Fruit fly (Drosophila melanogaster) whole organism, embryonic: ENCODE results near the gene Efr.

Source experiments
- Atf6 ChIP-seq: fragments of 200-800 bp; sonication (Bioruptor generic); IDR thresholded peaks from 2 replicates; pipeline ENCODE4 v1.3.6; 2022; ENCODE audit warnings: missing biosample characterization, missing genetic modification characterization
- BtbVII ChIP-seq: fragments of 200-800 bp; sonication (Bioruptor generic); optimal IDR thresholded peaks from 3 replicates; lab custom pipeline; 2017; ENCODE audit warnings: missing biosample characterization, mild to moderate bottlenecking, missing genetic modification characterization
- CG10565 ChIP-seq: fragments of 200-800 bp; sonication (Bioruptor generic); optimal IDR thresholded peaks from 3 replicates; lab custom pipeline; 2016; ENCODE audit warnings: missing biosample characterization, mild to moderate bottlenecking, missing genetic modification characterization
- CG15011 ChIP-seq: fragments of 200-800 bp; sonication (Bioruptor generic); optimal IDR thresholded peaks from 3 replicates; lab custom pipeline; 2018; ENCODE audit warnings: missing biosample characterization, mild to moderate bottlenecking, missing genetic modification characterization
- CG15696 ChIP-seq: fragments of 200-800 bp; sonication (Bioruptor generic); optimal IDR thresholded peaks from 2 replicates; lab custom pipeline; 2019; ENCODE audit warnings: missing biosample characterization, mild to moderate bottlenecking, missing genetic modification characterization, moderate library complexity
- CG1602 ChIP-seq: fragments of 200-800 bp; sonication (Bioruptor generic); optimal IDR thresholded peaks from 3 replicates; lab custom pipeline; 2016; ENCODE audit warnings: missing biosample characterization, missing genetic modification characterization
- CG17829 ChIP-seq: fragments of 200-800 bp; optimal IDR thresholded peaks from 2 replicates; lab custom pipeline; 2019; ENCODE audit warnings: missing biosample characterization, mild to moderate bottlenecking, missing genetic modification characterization, moderate library complexity
- CG18619 ChIP-seq: fragments of 200-800 bp; sonication (Bioruptor generic); optimal IDR thresholded peaks from 3 replicates; lab custom pipeline; 2017; ENCODE audit warnings: missing biosample characterization, mild to moderate bottlenecking, missing genetic modification characterization
- CG2889 ChIP-seq: fragments of 200-800 bp; sonication (Bioruptor generic); IDR thresholded peaks from 3 replicates; pipeline ENCODE4 v1.3.6; 2022; ENCODE audit warnings: missing biosample characterization, missing genetic modification characterization
- CG3065 ChIP-seq: fragments of 200-800 bp; sonication (Bioruptor generic); optimal IDR thresholded peaks from 2 replicates; lab custom pipeline; 2016; ENCODE audit warnings: missing biosample characterization, missing genetic modification characterization
- CG42726 ChIP-seq: fragments of 200-800 bp; sonication (Bioruptor generic); IDR thresholded peaks from 2 replicates; pipeline ENCODE4 v1.3.6; 2022; ENCODE audit warnings: missing biosample characterization, missing genetic modification characterization; ENCODE audit not compliant: partially characterized antibody
- CG5953 ChIP-seq: fragments of 200-800 bp; sonication (Bioruptor generic); IDR thresholded peaks from 2 replicates; pipeline ENCODE4 v1.3.6; 2022; ENCODE audit warnings: missing biosample characterization, missing genetic modification characterization
- CG6683 ChIP-seq: fragments of 200-800 bp; sonication (Bioruptor generic); optimal IDR thresholded peaks from 2 replicates; lab custom pipeline; 2017; ENCODE audit warnings: missing biosample characterization, mild to moderate bottlenecking, missing genetic modification characterization, missing genetic modification reagents
- CG7745 ChIP-seq: fragments of 200-800 bp; sonication (Bioruptor generic); optimal IDR thresholded peaks from 2 replicates; lab custom pipeline; 2018; ENCODE audit warnings: missing biosample characterization, mild to moderate bottlenecking, missing genetic modification characterization, moderate library complexity
- CG8924 ChIP-seq: fragments of 200-800 bp; optimal IDR thresholded peaks from 3 replicates; lab custom pipeline; 2019; ENCODE audit warnings: missing biosample characterization, mild to moderate bottlenecking, missing genetic modification characterization, moderate library complexity
- CG9215 ChIP-seq: fragments of 200-800 bp; sonication (Bioruptor generic); IDR thresholded peaks from 2 replicates; pipeline ENCODE4 v1.3.6; 2022; ENCODE audit warnings: missing biosample characterization, missing genetic modification characterization
- CrebB ChIP-seq: fragments of 200-800 bp; sonication (Bioruptor generic); optimal IDR thresholded peaks from 3 replicates; lab custom pipeline; 2018; ENCODE audit warnings: missing biosample characterization, mild to moderate bottlenecking, missing genetic modification characterization
- Deaf1 ChIP-seq: fragments of 200-800 bp; optimal IDR thresholded peaks from 3 replicates; lab custom pipeline; 2019; ENCODE audit warnings: missing biosample characterization, mild to moderate bottlenecking, missing genetic modification characterization, moderate library complexity
- Dip3 ChIP-seq: fragments of 200-800 bp; sonication (Bioruptor generic); optimal IDR thresholded peaks from 3 replicates; lab custom pipeline; 2016; ENCODE audit warnings: missing biosample characterization, missing genetic modification characterization
- E2f1 ChIP-seq: fragments of 200-800 bp; sonication (Bioruptor generic); IDR thresholded peaks from 2 replicates; pipeline ENCODE4 v1.3.6; 2022; ENCODE audit warnings: missing biosample characterization, missing genetic modification characterization
- Fer1 ChIP-seq: fragments of 200-800 bp; sonication (Bioruptor generic); optimal IDR thresholded peaks from 2 replicates; lab custom pipeline; 2017; ENCODE audit warnings: missing biosample characterization, mild to moderate bottlenecking, missing genetic modification characterization
- HmgD ChIP-seq: fragments of 200-800 bp; sonication (Bioruptor generic); optimal IDR thresholded peaks from 3 replicates; lab custom pipeline; 2016; ENCODE audit warnings: missing biosample characterization, missing genetic modification characterization
- HmgZ ChIP-seq: fragments of 200-800 bp; sonication (Bioruptor generic); optimal IDR thresholded peaks from 2 replicates; lab custom pipeline; 2018; ENCODE audit warnings: missing biosample characterization, mild to moderate bottlenecking, missing genetic modification characterization
- Spps ChIP-seq: fragments of 200-800 bp; sonication (Bioruptor generic); optimal IDR thresholded peaks from 2 replicates; lab custom pipeline; 2018; ENCODE audit warnings: missing biosample characterization, mild to moderate bottlenecking, missing genetic modification characterization
- Stat92E ChIP-seq, 3 experiments: fragments of >200 bp in 2 of 3; fragments of 200-800 bp in 1 of 3; sonication (Bioruptor generic) in 1 of 3; optimal IDR thresholded peaks; 2 replicates each; lab custom pipeline; 2017 to 2019; ENCODE audit warnings: missing biosample characterization in 3 of 3, missing genetic modification characterization in 3 of 3, mild to moderate bottlenecking in 1 of 3, moderate library complexity in 1 of 3
- amos ChIP-seq: fragments of 200-800 bp; sonication (Bioruptor generic); IDR thresholded peaks from 2 replicates; pipeline ENCODE4 v1.3.6; 2022; ENCODE audit warnings: missing biosample characterization, missing genetic modification characterization; ENCODE audit not compliant: partially characterized antibody
- ap ChIP-seq: fragments of 200-800 bp; sonication (Bioruptor generic); IDR thresholded peaks from 2 replicates; pipeline ENCODE4 v1.3.6; 2022; ENCODE audit warnings: missing biosample characterization, missing genetic modification characterization
- bowl ChIP-seq: fragments of 200-800 bp; sonication (Bioruptor generic); IDR thresholded peaks from 2 replicates; pipeline ENCODE4 v1.3.6; 2022; ENCODE audit warnings: missing biosample characterization, missing genetic modification characterization
- corto ChIP-seq: fragments of 200-800 bp; sonication (Bioruptor generic); optimal IDR thresholded peaks from 2 replicates; lab custom pipeline; 2016; ENCODE audit warnings: missing biosample characterization, mild to moderate bottlenecking, missing genetic modification characterization, moderate library complexity
- crp ChIP-seq, 2 experiments: fragments of 200-800 bp; sonication (Bioruptor generic); optimal IDR thresholded peaks; 2 replicates in 1 of 2; 3 replicates in 1 of 2; lab custom pipeline; 2017; ENCODE audit warnings: missing biosample characterization in 2 of 2, missing genetic modification characterization in 2 of 2, mild to moderate bottlenecking in 1 of 2, moderate library complexity in 1 of 2
- dimm ChIP-seq: fragments of 200-800 bp; sonication (Bioruptor generic); IDR thresholded peaks from 2 replicates; pipeline ENCODE4 v1.3.6; 2022; ENCODE audit warnings: missing biosample characterization, missing genetic modification characterization
- disco-r ChIP-seq: fragments of 200-800 bp; sonication (Bioruptor generic); optimal IDR thresholded peaks from 2 replicates; lab custom pipeline; 2016; ENCODE audit warnings: missing biosample characterization, missing genetic modification characterization
- dpn ChIP-seq, 2 experiments: fragments of 200-800 bp; sonication (Bioruptor generic); optimal IDR thresholded peaks; 3 replicates each; lab custom pipeline; 2016; ENCODE audit warnings: missing biosample characterization in 2 of 2, missing genetic modification characterization in 2 of 2
- emc ChIP-seq: fragments of 200-800 bp; sonication (Bioruptor generic); optimal IDR thresholded peaks from 2 replicates; lab custom pipeline; 2016; ENCODE audit warnings: missing biosample characterization, missing genetic modification characterization
- fd3F ChIP-seq: fragments of 200-800 bp; sonication (Bioruptor generic); optimal IDR thresholded peaks from 2 replicates; lab custom pipeline; 2018; ENCODE audit warnings: missing biosample characterization, mild to moderate bottlenecking, missing genetic modification characterization, moderate library complexity
- luna ChIP-seq: fragments of 200-800 bp; sonication (Bioruptor generic); optimal IDR thresholded peaks from 2 replicates; lab custom pipeline; 2016; ENCODE audit warnings: missing biosample characterization, missing genetic modification characterization
- mld ChIP-seq: fragments of 200-800 bp; sonication (Bioruptor generic); IDR thresholded peaks from 3 replicates; pipeline ENCODE4 v1.3.6; 2022; ENCODE audit warnings: missing biosample characterization, missing genetic modification characterization; ENCODE audit not compliant: partially characterized antibody
- nom ChIP-seq: fragments of 200-800 bp; sonication (Bioruptor generic); optimal IDR thresholded peaks from 2 replicates; lab custom pipeline; 2017; ENCODE audit warnings: missing biosample characterization, missing genetic modification characterization, mild to moderate bottlenecking, moderate library complexity, missing genetic modification reagents
- sc ChIP-seq, 3 experiments: fragments of >200 bp in 2 of 3; fragments of 200-800 bp in 1 of 3; sonication (Bioruptor generic) in 1 of 3; optimal IDR thresholded peaks; 2 replicates in 2 of 3; 3 replicates in 1 of 3; lab custom pipeline; 2017; ENCODE audit warnings: mild to moderate bottlenecking in 1 of 3, missing biosample characterization in 1 of 3, missing genetic modification characterization in 1 of 3, missing genetic modification reagents in 1 of 3
- sima ChIP-seq: fragments of 200-800 bp; sonication (Bioruptor generic); optimal IDR thresholded peaks from 2 replicates; lab custom pipeline; 2016; ENCODE audit warnings: missing biosample characterization, missing genetic modification characterization
- vnd ChIP-seq: fragments of 200-800 bp; sonication (Bioruptor generic); IDR thresholded peaks from 3 replicates; pipeline ENCODE4 v1.3.6; 2022; ENCODE audit warnings: missing biosample characterization, missing genetic modification characterization; ENCODE audit not compliant: partially characterized antibody

The Efr gene

DNA sequence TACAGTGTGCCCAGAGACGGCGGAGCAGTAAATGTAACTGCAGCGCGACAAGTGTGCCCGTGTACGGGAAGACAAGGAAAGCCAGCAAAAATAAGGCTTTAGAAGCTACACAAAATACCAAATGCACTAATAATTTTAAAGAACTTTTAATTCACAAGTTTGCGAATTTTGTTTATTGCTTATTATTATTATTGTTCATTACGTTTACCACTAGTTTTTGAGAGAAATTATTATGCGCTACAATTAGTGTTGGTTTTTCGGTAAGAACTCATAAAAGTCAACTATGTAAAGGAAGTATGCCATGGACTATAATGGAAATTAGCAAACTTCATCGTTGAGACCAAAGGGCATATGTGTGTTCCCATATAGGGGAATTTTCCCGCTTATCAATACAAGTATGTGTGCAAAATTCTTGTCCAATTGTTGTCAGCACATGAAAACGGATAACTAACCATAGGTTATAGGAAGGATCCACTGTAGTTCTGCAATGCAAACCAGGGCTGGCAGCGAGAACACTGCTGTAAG lies 47.5 kb downstream of the Efr start, which contains the start of gene schlank (continued):
- 0 out of 2 replicates have a peak, but pooled peaks have one; percentile 13 for TF ChIP-seq CG5953 (GFP tag; lab: Robert Waterston, UW)
- peak; percentile 48; the same call in 1 of the 2 replicates for TF ChIP-seq CG9215 (GFP tag; lab: Robert Waterston, UW)
- TF ChIP-seq Atf6 (GFP tag; lab: Robert Waterston, UW), result peak; percentile 53; the same call in 1 of the 2 replicates
- peak; percentile 51; the same call in 1 of the 2 replicates for TF ChIP-seq E2f1
- TF ChIP-seq CG1602 (GFP tag; lab: Kevin White, UChicago), result peak; percentile 60
- no peak for TF ChIP-seq emc
- TF ChIP-seq CG2889, result 0 out of 3 replicates have a peak, but pooled peaks have one; percentile 13
- no peak for TF ChIP-seq CG42726 (GFP tag; lab: Robert Waterston, UW)
- TF ChIP-seq Dip3 (GFP tag; lab: Kevin White, UChicago), result peak; percentile 89
- TF ChIP-seq fd3F (GFP tag; lab: Kevin White, UChicago), result peak; percentile 22
- TF ChIP-seq corto (GFP tag; lab: Kevin White, UChicago), result no peak
- no peak for TF ChIP-seq bowl (GFP tag; lab: Robert Waterston, UW)
- no peak for TF ChIP-seq luna (GFP tag; lab: Kevin White, UChicago)
- TF ChIP-seq Stat92E (GFP tag; optimal IDR thresholded peaks at IDR 0.05; lab: Kevin White, UChicago), result peak in 1 of 3 experiments; percentile 19
- peak; percentile 36 for TF ChIP-seq CG15696 (tag; lab: Kevin White, UChicago)
- TF ChIP-seq CG7745, result no peak
- no peak for TF ChIP-seq HmgZ (tag; lab: Kevin White, UChicago)
- no peak for TF ChIP-seq Deaf1
- TF ChIP-seq disco-r, result no peak
- TF ChIP-seq sima (GFP tag; lab: Kevin White, UChicago), result no peak
- peak; percentile 10 for TF ChIP-seq CG18619
- peak; percentile 56 to 57 for TF ChIP-seq dpn (GFP tag; optimal IDR thresholded peaks at IDR 0.05; lab: Kevin White, UChicago)
- TF ChIP-seq Spps, result no peak
- no peak for TF ChIP-seq CG15011 (GFP tag; lab: Kevin White, UChicago)
- peak; percentile 10 for TF ChIP-seq Fer1
- TF ChIP-seq vnd (GFP tag; lab: Robert Waterston, UW), result no peak
- no peak for TF ChIP-seq BtbVII (GFP tag; lab: Kevin White, UChicago)
- TF ChIP-seq amos (GFP tag; lab: Robert Waterston, UW), result peak; percentile 11; the same call in 1 of the 2 replicates
- TF ChIP-seq CG17829 (tag; lab: Kevin White, UChicago), result peak; percentile 28
- no peak for TF ChIP-seq HmgD (GFP tag; lab: Kevin White, UChicago)
- TF ChIP-seq CG10565 (GFP tag; lab: Kevin White, UChicago), result no peak
- no peak for TF ChIP-seq sc (optimal IDR thresholded peaks at IDR 0.05; lab: Kevin White, UChicago)
- TF ChIP-seq sc (GFP tag; optimal IDR thresholded peaks at IDR 0.05; lab: Kevin White, UChicago), result no peak
- TF ChIP-seq ap (GFP tag; lab: Robert Waterston, UW), result 0 out of 2 replicates have a peak, but pooled peaks have one; percentile 42
- TF ChIP-seq crp (GFP tag; optimal IDR thresholded peaks at IDR 0.05; lab: Kevin White, UChicago), result no peak
- no peak for TF ChIP-seq dimm (GFP tag; lab: Robert Waterston, UW)
- no peak for TF ChIP-seq mld (GFP tag; lab: Robert Waterston, UW)
- no peak for TF ChIP-seq CrebB (tag; lab: Kevin White, UChicago)
- TF ChIP-seq nom (GFP tag; lab: Kevin White, UChicago), result no peak
- no peak for TF ChIP-seq CG3065 (GFP tag; lab: Kevin White, UChicago)
- TF ChIP-seq CG8924 (tag; lab: Kevin White, UChicago), result peak; percentile 25
- TF ChIP-seq CG6683 (GFP tag; lab: Kevin White, UChicago), result no peak
